Fruit fly (Drosophila melanogaster): ENCODE measurements around the gene CG18789.

CG18789 gene

DNA sequence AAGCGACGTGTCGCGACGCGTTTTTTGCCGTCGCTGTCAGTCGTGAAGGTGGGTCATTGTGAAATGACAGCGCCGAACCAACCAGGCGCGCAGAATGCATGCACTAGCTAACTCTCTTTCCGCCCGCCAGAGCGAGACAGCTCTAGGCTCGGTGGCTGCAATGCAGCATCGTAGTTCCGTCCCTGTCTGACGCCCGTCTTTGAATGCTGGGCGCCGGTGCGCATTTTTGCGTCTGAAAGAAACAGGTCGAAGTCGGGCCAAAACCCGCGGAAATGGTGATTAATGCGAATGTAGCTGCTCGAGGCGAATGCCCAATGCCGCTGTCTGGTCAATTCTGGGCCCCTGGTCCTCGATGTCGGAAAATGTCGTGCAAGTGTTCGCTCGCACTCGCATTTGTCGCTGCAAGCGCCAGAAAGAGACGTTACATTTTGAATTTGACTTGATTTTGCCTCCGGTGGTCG is 12.1 kb upstream of the CG18789 start:
- peak; percentile 61 for TF ChIP-seq Ets96B (tag; optimal IDR thresholded peaks at IDR 0.05)
- peak; percentile 17 for TF ChIP-seq acj6 (GFP tag; optimal IDR thresholded peaks at IDR 0.05)
- TF ChIP-seq Sox15 (GFP tag; optimal IDR thresholded peaks at IDR 0.05), result no peak
- TF ChIP-seq vri (GFP tag; optimal IDR thresholded peaks at IDR 0.05), result no peak
- TF ChIP-seq Blimp-1 (GFP tag; optimal IDR thresholded peaks at IDR 0.05), result peak; percentile 53
- peak; percentile 27 for TF ChIP-seq fd59A (GFP tag; optimal IDR thresholded peaks at IDR 0.05)
- TF ChIP-seq Sox14 (GFP tag; optimal IDR thresholded peaks at IDR 0.05), result peak; percentile 80
- peak; percentile 24 for TF ChIP-seq OdsH (GFP tag; optimal IDR thresholded peaks at IDR 0.05)
- TF ChIP-seq Hr39 (GFP tag; optimal IDR thresholded peaks at IDR 0.05), result no peak
- peak; percentile 80 for TF ChIP-seq CG1621 (tag; optimal IDR thresholded peaks at IDR 0.05)
- TF ChIP-seq eg (GFP tag; IDR thresholded peaks at IDR 0.05), result no peak
- TF ChIP-seq Hr38 (GFP tag; optimal IDR thresholded peaks at IDR 0.05), result no peak
- peak; percentile 90 for TF ChIP-seq CG6854 (GFP tag; optimal IDR thresholded peaks at IDR 0.05)
- peak; percentile 67 for TF ChIP-seq pdm3 (GFP tag; optimal IDR thresholded peaks at IDR 0.05)
- peak; percentile 73 for TF ChIP-seq spab (GFP tag; optimal IDR thresholded peaks at IDR 0.05)
- peak; percentile 80 for TF ChIP-seq fkh (GFP tag; optimal IDR thresholded peaks at IDR 0.05)
- no peak for TF ChIP-seq CG4318 (GFP tag; optimal IDR thresholded peaks at IDR 0.05)
- peak; percentile 56 for TF ChIP-seq CG7368 (GFP tag; optimal IDR thresholded peaks at IDR 0.05)
- peak; percentile 100 for TF ChIP-seq dsx (GFP tag; optimal IDR thresholded peaks at IDR 0.05; ENCODE audit: poor library complexity, severe bottlenecking)
- peak; percentile 54 for TF ChIP-seq CG16779 (tag; optimal IDR thresholded peaks at IDR 0.05)
- peak; percentile 53 for TF ChIP-seq esn (GFP tag; optimal IDR thresholded peaks at IDR 0.05)
- peak; percentile 66 for TF ChIP-seq CG10669 (GFP tag; optimal IDR thresholded peaks at IDR 0.05)
- TF ChIP-seq CG34406 (GFP tag; optimal IDR thresholded peaks at IDR 0.05), result peak; percentile 31
- peak; percentile 78 for TF ChIP-seq CG6276 (GFP tag; optimal IDR thresholded peaks at IDR 0.05)
- no peak for TF ChIP-seq CG10631 (GFP tag; optimal IDR thresholded peaks at IDR 0.05)
- TF ChIP-seq CG6163 (GFP tag; IDR thresholded peaks at IDR 0.05), result no peak
- TF ChIP-seq CG32006 (GFP tag; optimal IDR thresholded peaks at IDR 0.05), result peak; percentile 68
- TF ChIP-seq achi (GFP tag; optimal IDR thresholded peaks at IDR 0.05), result peak; percentile 43
- peak; percentile 86 for TF ChIP-seq ss (GFP tag; optimal IDR thresholded peaks at IDR 0.05)
- peak; percentile 66 for TF ChIP-seq CG3032 (tag; optimal IDR thresholded peaks at IDR 0.05)
- TF ChIP-seq CG15336 (GFP tag; IDR thresholded peaks at IDR 0.05), result no peak
- peak; percentile 7 for TF ChIP-seq CG6792 (GFP tag; optimal IDR thresholded peaks at IDR 0.05)
- TF ChIP-seq Eip75B (GFP tag; optimal IDR thresholded peaks at IDR 0.05), result peak; percentile 74
- TF ChIP-seq Eip93F (GFP tag; optimal IDR thresholded peaks at IDR 0.05), result no peak
- TF ChIP-seq CG31627 (GFP tag; optimal IDR thresholded peaks at IDR 0.05), result peak; percentile 23
- TF ChIP-seq Met (GFP tag; optimal IDR thresholded peaks at IDR 0.05), result peak; percentile 57
- peak; percentile 34 to 37 for TF ChIP-seq salr (GFP tag; optimal IDR thresholded peaks at IDR 0.05)
- peak; percentile 66 for TF ChIP-seq CG3919 (GFP tag; optimal IDR thresholded peaks at IDR 0.05)
- peak; percentile 7 for TF ChIP-seq CG8632 (GFP tag; optimal IDR thresholded peaks at IDR 0.05)
- TF ChIP-seq svp (GFP tag), result peak; percentile 99
- peak; percentile 18 for TF ChIP-seq Ets21C (GFP tag; optimal IDR thresholded peaks at IDR 0.05)
- peak; percentile 80 for TF ChIP-seq Hr4 (GFP tag; optimal IDR thresholded peaks at IDR 0.05)
- peak; percentile 60 for TF ChIP-seq CG8319 (GFP tag; optimal IDR thresholded peaks at IDR 0.05)
- TF ChIP-seq Eip78C (GFP tag), result peak; percentile 91
- peak; percentile 42 for TF ChIP-seq dac (GFP tag; optimal IDR thresholded peaks at IDR 0.05)
- TF ChIP-seq CG9139 (GFP tag; optimal IDR thresholded peaks at IDR 0.05), result peak; percentile 70
- peak; percentile 82 for TF ChIP-seq CG6808 (GFP tag; optimal IDR thresholded peaks at IDR 0.05)
- TF ChIP-seq Sox102F (GFP tag; optimal IDR thresholded peaks at IDR 0.05), result peak; percentile 68
- TF ChIP-seq topi (GFP tag; optimal IDR thresholded peaks at IDR 0.05), result peak; percentile 76
- TF ChIP-seq CG11762 (GFP tag; optimal IDR thresholded peaks at IDR 0.05; ENCODE audit: insufficient read depth), result no peak
- TF ChIP-seq net (GFP tag; optimal IDR thresholded peaks at IDR 0.05), result peak; percentile 75
- TF ChIP-seq Smox (GFP tag; optimal IDR thresholded peaks at IDR 0.05), result peak; percentile 66

Data from whole organism, prepupa.